Worm (Caenorhabditis elegans): ENCODE measurements around the gene T01G5.7.

- TF ChIP-seq flt-1 (GFP tag; IDR thresholded peaks at IDR 0.05) (no peak), ref-1 (GFP tag; conservative IDR thresholded peaks at IDR 0.05) (no peak), ztf-23 (GFP tag; IDR thresholded peaks at IDR 0.05) (no peak), cog-1 (tag; optimal IDR thresholded peaks at IDR 0.05) (no peak), T22C8.4 (GFP tag; IDR thresholded peaks at IDR 0.05) (no peak), tab-1 (GFP tag; IDR thresholded peaks at IDR 0.05) (no peak)
Measured at ce11 chrV:15089438-15089837, 22.3 kb upstream of the T01G5.7 start, which contains the start of the genes C01G10.5 and C01G10.4.
